Fruit fly (Drosophila melanogaster) whole organism, prepupa: Measurements from ENCODE around the gene Hap40.
A peak's percentile ranks its signal among the peaks of the same experiment; 100 is the strongest.

Experiments
- Blimp-1 ChIP-seq: fragments of 200-800 bp; sonication (Bioruptor generic); optimal IDR thresholded peaks from 3 replicates; lab custom pipeline; 2017; ENCODE audit warnings: missing biosample characterization, missing genetic modification characterization, mild to moderate bottlenecking, moderate library complexity, missing genetic modification reagents
- CG6163 ChIP-seq: fragments of 200-800 bp; sonication (Bioruptor generic); IDR thresholded peaks from 3 replicates; pipeline ENCODE4 v1.3.6; 2022; ENCODE audit warnings: missing biosample characterization, missing genetic modification characterization
- CG7368 ChIP-seq: fragments of 200-800 bp; sonication (Bioruptor generic); optimal IDR thresholded peaks from 3 replicates; lab custom pipeline; 2016; ENCODE audit warnings: missing biosample characterization, missing genetic modification characterization
- Ets96B ChIP-seq: fragments of 200-800 bp; optimal IDR thresholded peaks from 2 replicates; lab custom pipeline; 2019; ENCODE audit warnings: missing biosample characterization, mild to moderate bottlenecking, missing genetic modification characterization, moderate library complexity
- achi ChIP-seq: fragments of 200-800 bp; sonication (Bioruptor generic); optimal IDR thresholded peaks from 3 replicates; lab custom pipeline; 2016; ENCODE audit warnings: missing biosample characterization, missing genetic modification characterization
- cyc ChIP-seq: fragments of 200-800 bp; sonication (Bioruptor generic); optimal IDR thresholded peaks from 3 replicates; lab custom pipeline; 2016; ENCODE audit warnings: missing biosample characterization, missing genetic modification characterization
- dsx ChIP-seq: fragments of 200-800 bp; optimal IDR thresholded peaks from 3 replicates; lab custom pipeline; 2019; ENCODE audit warnings: missing biosample characterization, mild to moderate bottlenecking, missing genetic modification characterization, moderate library complexity; ENCODE audit not compliant: poor library complexity, severe bottlenecking
- eg ChIP-seq: fragments of 200-800 bp; sonication (Bioruptor generic); IDR thresholded peaks from 3 replicates; pipeline ENCODE4 v1.3.6; 2022; ENCODE audit warnings: missing biosample characterization, missing genetic modification characterization
- fd59A ChIP-seq: fragments of 200-800 bp; sonication (Bioruptor generic); optimal IDR thresholded peaks from 2 replicates; lab custom pipeline; 2017; ENCODE audit warnings: missing biosample characterization, mild to moderate bottlenecking, missing genetic modification characterization, missing genetic modification reagents
- fd85E ChIP-seq: fragments of 200-800 bp; sonication (Bioruptor generic); optimal IDR thresholded peaks from 3 replicates; lab custom pipeline; 2016; ENCODE audit warnings: missing biosample characterization, missing genetic modification characterization
- net ChIP-seq: fragments of 200-800 bp; sonication (Bioruptor generic); optimal IDR thresholded peaks from 3 replicates; lab custom pipeline; 2016; ENCODE audit warnings: missing biosample characterization, missing genetic modification characterization
- pdm3 ChIP-seq: fragments of 200-800 bp; sonication (Bioruptor generic); optimal IDR thresholded peaks from 3 replicates; lab custom pipeline; 2016; ENCODE audit warnings: missing biosample characterization, missing genetic modification characterization

dm6 chrX:15709624-15709983 is 5.7 kb downstream of the Hap40 start:
- TF ChIP-seq fd59A (GFP tag; lab: Kevin White, UChicago) (no peak), Blimp-1 (GFP tag; lab: Kevin White, UChicago) (no peak), CG7368 (GFP tag; lab: Kevin White, UChicago) (no peak), CG6163 (GFP tag; lab: Robert Waterston, UW) (0 out of 3 replicates have a peak, but pooled peaks have one; percentile 30), achi (GFP tag; lab: Kevin White, UChicago) (peak; percentile 37), fd85E (GFP tag; lab: Kevin White, UChicago) (no peak), net (GFP tag; lab: Kevin White, UChicago) (no peak), eg (GFP tag; lab: Robert Waterston, UW) (no peak), cyc (no peak), pdm3 (no peak), dsx (no peak), Ets96B (tag; lab: Kevin White, UChicago) (no peak)
